Worm (Caenorhabditis elegans): ENCODE measurements around the gene ZK105.14.

ce11 chrV:7770961-7771360 is 49.1 kb upstream of the ZK105.14 start, which contains the start of gene frpr-3:
- TF ChIP-seq ceh-6 (GFP tag; optimal IDR thresholded peaks at IDR 0.05) (no peak), F13H6.1 (tag; optimal IDR thresholded peaks at IDR 0.05) (no peak), unc-55 (GFP tag; optimal IDR thresholded peaks at IDR 0.05) (no peak)
